Worm (Caenorhabditis elegans) whole organism, young adult: ENCODE measurements around the gene ZC250.2.

Source experiments
- B0035.1 ChIP-seq: sonication (generic microtip); optimal IDR thresholded peaks from 2 replicates; lab custom pipeline; 2016; ENCODE audit warnings: missing genetic modification characterization, mild to moderate bottlenecking, missing compliant biosample characterization, missing genotype, missing genetic modification reagents
- C06A6.2 ChIP-seq: fragments of 200-800 bp; sonication (Bioruptor generic); conservative IDR thresholded peaks from 2 replicates; pipeline ENCODE4 v1.3.6; 2022; ENCODE audit warnings: missing genetic modification characterization, missing compliant biosample characterization
- D2030.7 ChIP-seq: fragments of 200-800 bp; sonication (Bioruptor generic); IDR thresholded peaks from 2 replicates; pipeline ENCODE4 v1.3.6; 2022; ENCODE audit warnings: missing genetic modification reagents, missing genetic modification characterization, missing compliant biosample characterization
- F22D6.2 ChIP-seq: sonication (generic microtip); optimal IDR thresholded peaks from 2 replicates; lab custom pipeline; 2016; ENCODE audit warnings: mild to moderate bottlenecking, missing genetic modification characterization, missing compliant biosample characterization
- F23B12.7 ChIP-seq: sonication (generic microtip); optimal IDR thresholded peaks from 2 replicates; lab custom pipeline; 2017; ENCODE audit warnings: missing genetic modification characterization, mild to moderate bottlenecking, missing compliant biosample characterization, antibody characterized with exemption, moderate library complexity; ENCODE audit not compliant: insufficient read depth
- F39B2.1 ChIP-seq: fragments of 200-800 bp; sonication (Bioruptor generic); IDR thresholded peaks from 2 replicates; pipeline ENCODE4 v1.3.6; 2022; ENCODE audit warnings: missing genetic modification reagents, missing genetic modification characterization, missing compliant biosample characterization
- F49E8.2 ChIP-seq: sonication (generic microtip); optimal IDR thresholded peaks from 3 replicates; lab custom pipeline; 2017; ENCODE audit warnings: missing genetic modification characterization, mild to moderate bottlenecking, missing compliant biosample characterization, antibody characterized with exemption, moderate library complexity; ENCODE audit not compliant: insufficient read depth
- F55B11.4 ChIP-seq: sonication (generic microtip); optimal IDR thresholded peaks from 2 replicates; lab custom pipeline; 2016; ENCODE audit warnings: missing compliant biosample characterization, missing genetic modification characterization, borderline replicate concordance; ENCODE audit not compliant: insufficient read depth
- F57A8.1 ChIP-seq: fragments of 200-800 bp; sonication (Bioruptor generic); optimal IDR thresholded peaks from 2 replicates; lab custom pipeline; 2018; ENCODE audit warnings: mild to moderate bottlenecking, missing genetic modification characterization, moderate library complexity, missing compliant biosample characterization
- F57C9.4 ChIP-seq: sonication (generic microtip); optimal IDR thresholded peaks from 2 replicates; lab custom pipeline; 2017; ENCODE audit warnings: mild to moderate bottlenecking, missing genetic modification characterization, missing compliant biosample characterization
- K12H6.12 ChIP-seq: fragments of 200-800 bp; sonication (Bioruptor generic); optimal IDR thresholded peaks from 2 replicates; lab custom pipeline; 2018; ENCODE audit warnings: mild to moderate bottlenecking, missing genetic modification characterization, missing compliant biosample characterization
- T26A5.8 ChIP-seq: sonication (generic microtip); optimal IDR thresholded peaks from 2 replicates; lab custom pipeline; 2016; ENCODE audit warnings: missing genetic modification characterization, missing compliant biosample characterization
- Y79H2A.3 ChIP-seq: fragments of 200-800 bp; sonication (Bioruptor generic); conservative IDR thresholded peaks from 2 replicates; pipeline ENCODE4 v1.3.6; 2022; ENCODE audit warnings: missing genetic modification reagents, missing genetic modification characterization, missing compliant biosample characterization
- Y95B8A.8 ChIP-seq: fragments of 200-800 bp; sonication (Bioruptor generic); IDR thresholded peaks from 2 replicates; pipeline ENCODE4 v1.3.6; 2022; ENCODE audit warnings: missing genetic modification reagents, missing genetic modification characterization, missing compliant biosample characterization
- atf-7 ChIP-seq: sonication (generic microtip); optimal IDR thresholded peaks from 2 replicates; lab custom pipeline; 2017; ENCODE audit warnings: mild to moderate bottlenecking, missing genetic modification characterization, missing compliant biosample characterization
- athp-1 ChIP-seq: sonication (generic microtip); optimal IDR thresholded peaks from 2 replicates; lab custom pipeline; 2017; ENCODE audit warnings: mild to moderate bottlenecking, missing genetic modification characterization, missing compliant biosample characterization
- attf-3 ChIP-seq: fragments of 200-800 bp; sonication (Bioruptor generic); conservative IDR thresholded peaks from 2 replicates; pipeline ENCODE4 v1.3.6; 2022; ENCODE audit warnings: missing genetic modification reagents, missing genetic modification characterization, missing compliant biosample characterization
- attf-5 ChIP-seq: fragments of 200-800 bp; sonication (Bioruptor generic); optimal IDR thresholded peaks from 2 replicates; lab custom pipeline; 2018; ENCODE audit warnings: mild to moderate bottlenecking, missing genetic modification characterization, missing compliant biosample characterization
- cebp-1 ChIP-seq, 2 experiments: fragments of 200-800 bp in 1 of 2; sonication (Bioruptor generic) in 1 of 2; sonication (generic microtip) in 1 of 2; IDR thresholded peaks in 1 of 2; optimal IDR thresholded peaks in 1 of 2; 2 replicates each; pipeline versions ENCODE4 v1.3.6 to Lab custom; 2017 to 2022; ENCODE audit warnings: missing compliant biosample characterization in 2 of 2, missing genetic modification characterization in 2 of 2, mild to moderate bottlenecking in 1 of 2, missing genetic modification reagents in 1 of 2, moderate library complexity in 1 of 2
- cebp-2 ChIP-seq: fragments of 200-800 bp; sonication (Bioruptor generic); IDR thresholded peaks from 2 replicates; pipeline ENCODE4 v1.3.6; 2022; ENCODE audit warnings: missing genetic modification characterization, missing compliant biosample characterization
- die-1 ChIP-seq: sonication (generic microtip); optimal IDR thresholded peaks from 2 replicates; lab custom pipeline; 2016; ENCODE audit warnings: missing genotype, mild to moderate bottlenecking, missing genetic modification characterization, missing compliant biosample characterization
- dox-1 ChIP-seq: fragments of 200-800 bp; sonication (Bioruptor generic); IDR thresholded peaks from 2 replicates; pipeline ENCODE4 v1.3.6; 2022; ENCODE audit warnings: missing genetic modification reagents, missing genetic modification characterization, missing compliant biosample characterization
- dpff-1 ChIP-seq: sonication (generic microtip); optimal IDR thresholded peaks from 2 replicates; lab custom pipeline; 2017; ENCODE audit warnings: mild to moderate bottlenecking, missing genetic modification characterization, missing compliant biosample characterization
- efl-1 ChIP-seq: fragments of 150-350 bp; optimal IDR thresholded peaks from 2 replicates; lab custom pipeline; 2014; ENCODE audit warnings: missing biosample characterization, missing genetic modification reagents, missing genetic modification characterization
- egl-18 ChIP-seq: fragments of 200-800 bp; sonication (Bioruptor generic); IDR thresholded peaks from 2 replicates; pipeline ENCODE4 v1.3.6; 2022; ENCODE audit warnings: missing genetic modification reagents, missing genetic modification characterization, missing compliant biosample characterization
- hmg-20 ChIP-seq: fragments of 200-800 bp; sonication (Bioruptor generic); IDR thresholded peaks from 2 replicates; pipeline ENCODE4 v1.3.6; 2022; ENCODE audit warnings: missing genetic modification reagents, missing genetic modification characterization, missing compliant biosample characterization
- hsf-1 ChIP-seq: fragments of 200-800 bp; sonication (Bioruptor generic); IDR thresholded peaks from 2 replicates; pipeline ENCODE4 v1.3.6; 2022; ENCODE audit warnings: missing genetic modification reagents, missing genetic modification characterization, missing compliant biosample characterization
- lag-1 ChIP-seq: fragments of 200-800 bp; sonication (Bioruptor generic); IDR thresholded peaks from 2 replicates; pipeline ENCODE4 v1.3.6; 2022; ENCODE audit warnings: missing genetic modification reagents, missing genetic modification characterization, missing compliant biosample characterization
- let-526 ChIP-seq: fragments of 200-800 bp; sonication (Bioruptor generic); IDR thresholded peaks from 2 replicates; pipeline ENCODE4 v1.3.6; 2022; ENCODE audit warnings: missing genetic modification reagents, missing genetic modification characterization, missing compliant biosample characterization
- lin-26 ChIP-seq: fragments of 200-800 bp; sonication (Bioruptor generic); IDR thresholded peaks from 2 replicates; pipeline ENCODE4 v1.3.6; 2022; ENCODE audit warnings: missing genetic modification reagents, missing genetic modification characterization, missing compliant biosample characterization
- lir-1 ChIP-seq: fragments of 200-800 bp; sonication (Bioruptor generic); conservative IDR thresholded peaks from 2 replicates; pipeline ENCODE4 v1.3.6; 2022; ENCODE audit warnings: missing genetic modification reagents, missing genetic modification characterization, missing compliant biosample characterization
- madf-8 ChIP-seq: fragments of 200-800 bp; sonication (Bioruptor generic); conservative IDR thresholded peaks from 2 replicates; pipeline ENCODE4 v1.3.6; 2022; ENCODE audit warnings: missing genetic modification reagents, missing genetic modification characterization, missing compliant biosample characterization
- mcd-1 ChIP-seq: fragments of 200-800 bp; sonication (Bioruptor generic); IDR thresholded peaks from 2 replicates; pipeline ENCODE4 v1.3.6; 2022; ENCODE audit warnings: missing genetic modification reagents, missing genetic modification characterization, missing compliant biosample characterization
- nfyb-1 ChIP-seq: fragments of 200-800 bp; sonication (Bioruptor generic); IDR thresholded peaks from 2 replicates; pipeline ENCODE4 v1.3.6; 2022; ENCODE audit warnings: missing genetic modification reagents, missing genetic modification characterization, missing compliant biosample characterization
- nhr-80 ChIP-seq: sonication (generic microtip); optimal IDR thresholded peaks from 2 replicates; lab custom pipeline; 2016; ENCODE audit warnings: missing genetic modification characterization, missing compliant biosample characterization
- pbrm-1 ChIP-seq: fragments of 200-800 bp; sonication (Bioruptor generic); IDR thresholded peaks from 2 replicates; pipeline ENCODE4 v1.3.6; 2022; ENCODE audit warnings: missing genetic modification reagents, missing genetic modification characterization, missing compliant biosample characterization
- repo-1 ChIP-seq: sonication (generic microtip); optimal IDR thresholded peaks from 2 replicates; lab custom pipeline; 2017; ENCODE audit warnings: mild to moderate bottlenecking, missing genetic modification characterization, missing compliant biosample characterization
- sdz-38 ChIP-seq: sonication (generic microtip); optimal IDR thresholded peaks from 2 replicates; lab custom pipeline; 2016; ENCODE audit warnings: missing genotype, missing genetic modification characterization, missing compliant biosample characterization
- sea-2 ChIP-seq: fragments of 200-800 bp; sonication (Bioruptor generic); IDR thresholded peaks from 2 replicates; pipeline ENCODE4 v1.3.6; 2022; ENCODE audit warnings: missing genetic modification characterization, missing compliant biosample characterization
- snpc-1.3 ChIP-seq: sonication (generic microtip); optimal IDR thresholded peaks from 2 replicates; lab custom pipeline; 2017; ENCODE audit warnings: missing genetic modification characterization, mild to moderate bottlenecking, missing compliant biosample characterization, antibody characterized with exemption, moderate library complexity, missing genotype, missing genetic modification reagents; ENCODE audit not compliant: insufficient read depth
- tbp1 ChIP-seq: fragments of 200-800 bp; sonication (Bioruptor generic); optimal IDR thresholded peaks from 2 replicates; lab custom pipeline; 2018; ENCODE audit warnings: mild to moderate bottlenecking, missing genetic modification characterization, missing compliant biosample characterization
- tlf-1 ChIP-seq: fragments of 200-800 bp; sonication (Bioruptor generic); optimal IDR thresholded peaks from 2 replicates; lab custom pipeline; 2018; ENCODE audit warnings: mild to moderate bottlenecking, missing genetic modification characterization, missing compliant biosample characterization
- unc-62 ChIP-seq: fragments of 150-350 bp; optimal IDR thresholded peaks from 2 replicates; lab custom pipeline; 2014; ENCODE audit warnings: missing biosample characterization, missing genetic modification reagents, missing genetic modification characterization
- zfh-2 ChIP-seq: fragments of 200-800 bp; sonication (Bioruptor generic); conservative IDR thresholded peaks from 2 replicates; pipeline ENCODE4 v1.3.6; 2022; ENCODE audit warnings: missing genetic modification reagents, missing genetic modification characterization, missing compliant biosample characterization
- ztf-18 ChIP-seq: sonication (generic microtip); optimal IDR thresholded peaks from 2 replicates; lab custom pipeline; 2016; ENCODE audit warnings: missing genotype, mild to moderate bottlenecking, missing genetic modification characterization, missing compliant biosample characterization
- ztf-22 ChIP-seq: fragments of 200-800 bp; sonication (Bioruptor generic); optimal IDR thresholded peaks from 2 replicates; lab custom pipeline; 2018; ENCODE audit warnings: mild to moderate bottlenecking, missing genetic modification characterization, moderate library complexity, missing compliant biosample characterization
- ztf-26 ChIP-seq: sonication (generic microtip); optimal IDR thresholded peaks from 2 replicates; lab custom pipeline; 2017; ENCODE audit warnings: missing genetic modification characterization, missing compliant biosample characterization
- ztf-3 ChIP-seq: fragments of 200-800 bp; sonication (Bioruptor generic); optimal IDR thresholded peaks from 2 replicates; lab custom pipeline; 2018; ENCODE audit warnings: mild to moderate bottlenecking, missing genetic modification characterization, missing compliant biosample characterization
- ztf-6 ChIP-seq: fragments of 200-800 bp; sonication (Bioruptor generic); IDR thresholded peaks from 2 replicates; pipeline ENCODE4 v1.3.6; 2022; ENCODE audit warnings: missing genetic modification reagents, missing genetic modification characterization, missing compliant biosample characterization

ZC250.2 gene

ce11 chrV:5831253-5831652, 39.1 kb downstream of the ZC250.2 start:
- TF ChIP-seq F39B2.1 (no peak), ztf-22 (GFP tag; lab: Kevin White, UChicago) (no peak), ztf-26 (tag; lab: Kevin White, UChicago) (no peak), Y95B8A.8 (no peak), hsf-1 (no peak), F57A8.1 (no peak), lag-1 (GFP tag; lab: Robert Waterston, UW) (no peak), cebp-2 (GFP tag; lab: Robert Waterston, UW) (no peak), F57C9.4 (tag; lab: Kevin White, UChicago) (no peak), zfh-2 (GFP tag; lab: Robert Waterston, UW) (no peak), Y79H2A.3 (GFP tag; lab: Robert Waterston, UW) (no peak), let-526 (no peak), dpff-1 (tag; lab: Kevin White, UChicago) (no peak), atf-7 (tag; lab: Kevin White, UChicago) (no peak), nfyb-1 (GFP tag; lab: Robert Waterston, UW) (no peak), F49E8.2 (tag; lab: Kevin White, UChicago) (no peak)

DNA sequence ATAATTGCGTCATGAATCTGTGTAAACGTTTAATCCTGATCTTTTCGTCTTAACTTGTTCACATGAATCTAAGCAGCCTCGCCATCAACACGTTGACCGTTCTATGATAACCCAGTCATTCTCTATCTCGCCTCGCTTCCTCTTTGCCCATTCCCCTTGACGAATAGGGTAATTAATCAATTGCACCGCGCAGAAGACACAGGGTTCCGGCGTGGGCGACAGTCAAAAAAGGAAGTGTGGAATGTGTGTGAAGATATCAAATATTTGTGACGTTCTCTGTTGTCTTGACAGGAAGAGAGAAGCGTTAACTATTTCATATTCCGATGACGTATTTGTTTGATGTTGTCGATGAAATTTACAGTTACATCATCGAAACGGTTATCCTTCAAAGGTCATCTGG, 40.7 kb downstream of the ZC250.2 start:
- TF ChIP-seq unc-62 (GFP tag; lab: Kevin White, UChicago): no peak
- peak; percentile 27 for TF ChIP-seq tbp1 (GFP tag; lab: Kevin White, UChicago)
- peak; percentile 39 for TF ChIP-seq die-1 (tag; lab: Kevin White, UChicago)
- no peak for TF ChIP-seq repo-1 (tag; lab: Kevin White, UChicago)
- TF ChIP-seq attf-3 (GFP tag; lab: Robert Waterston, UW): no peak
- peak; percentile 13 for TF ChIP-seq F22D6.2 (tag; lab: Kevin White, UChicago)
- no peak for TF ChIP-seq dox-1
- TF ChIP-seq lir-1: no peak
- no peak for TF ChIP-seq madf-8 (GFP tag; lab: Robert Waterston, UW)
- no peak for TF ChIP-seq ztf-6 (GFP tag; lab: Robert Waterston, UW)
- 0 out of 2 replicates have a peak, but pooled peaks have one; percentile 13 for TF ChIP-seq mcd-1
- TF ChIP-seq ztf-18 (tag; lab: Kevin White, UChicago): no peak
- no peak for TF ChIP-seq ztf-3
- TF ChIP-seq C06A6.2: no peak
- TF ChIP-seq pbrm-1: no peak
- TF ChIP-seq cebp-2 (GFP tag; lab: Robert Waterston, UW): no peak
- TF ChIP-seq F55B11.4 (tag; lab: Kevin White, UChicago): no peak
- TF ChIP-seq lin-26 (GFP tag; lab: Robert Waterston, UW): peak; percentile 50; the same call in 1 of the 2 replicates
- TF ChIP-seq snpc-1.3 (tag; lab: Kevin White, UChicago): no peak
- 0 out of 2 replicates have a peak, but pooled peaks have one; percentile 15 for TF ChIP-seq D2030.7
- TF ChIP-seq hmg-20 (GFP tag; lab: Robert Waterston, UW): no peak
- TF ChIP-seq athp-1: no peak
- TF ChIP-seq attf-5 (GFP tag; lab: Kevin White, UChicago): no peak
- no peak for TF ChIP-seq K12H6.12 (tag; lab: Kevin White, UChicago)
- no peak for TF ChIP-seq egl-18 (GFP tag; lab: Robert Waterston, UW)
- TF ChIP-seq cebp-1 (GFP tag; IDR thresholded peaks at IDR 0.05; lab: Robert Waterston, UW): no peak
- TF ChIP-seq cebp-1 (tag; optimal IDR thresholded peaks at IDR 0.05; lab: Kevin White, UChicago): peak; percentile 29
- TF ChIP-seq sdz-38 (tag; lab: Kevin White, UChicago): no peak
- TF ChIP-seq efl-1 (GFP tag; lab: Kevin White, UChicago): no peak
- TF ChIP-seq F23B12.7 (tag; lab: Kevin White, UChicago): no peak
- no peak for TF ChIP-seq sea-2
- TF ChIP-seq T26A5.8 (tag; lab: Kevin White, UChicago): no peak
- no peak for TF ChIP-seq nhr-80 (tag; lab: Kevin White, UChicago)
- no peak for TF ChIP-seq tlf-1 (GFP tag; lab: Kevin White, UChicago)
- no peak for TF ChIP-seq B0035.1 (tag; lab: Kevin White, UChicago)
